Fruit fly (Drosophila melanogaster) whole organism, embryonic: ENCODE measurements around the gene CG15408.

Source experiments
- Atf3 ChIP-seq: fragments of 200-800 bp; sonication (Bioruptor generic); optimal IDR thresholded peaks from 3 replicates; lab custom pipeline; 2016; ENCODE audit warnings: missing biosample characterization, missing genetic modification characterization
- CG11696 ChIP-seq: fragments of 200-800 bp; sonication (Bioruptor generic); IDR thresholded peaks from 2 replicates; pipeline ENCODE4 v1.3.6; 2022; ENCODE audit warnings: missing biosample characterization, missing genetic modification characterization
- CG12391 ChIP-seq: fragments of 200-800 bp; sonication (Bioruptor generic); optimal IDR thresholded peaks from 3 replicates; lab custom pipeline; 2018; ENCODE audit warnings: missing biosample characterization, mild to moderate bottlenecking, missing genetic modification characterization, moderate library complexity
- CG12769 ChIP-seq: fragments of 200-800 bp; sonication (Bioruptor generic); optimal IDR thresholded peaks from 2 replicates; lab custom pipeline; 2019; ENCODE audit warnings: missing biosample characterization, mild to moderate bottlenecking, missing genetic modification characterization, moderate library complexity
- CG16779 ChIP-seq: fragments of 200-800 bp; sonication (Bioruptor generic); IDR thresholded peaks from 2 replicates; pipeline ENCODE4 v1.3.6; 2022; ENCODE audit warnings: missing biosample characterization, missing genetic modification characterization
- CG17328 ChIP-seq: fragments of 200-800 bp; sonication (Bioruptor generic); IDR thresholded peaks from 2 replicates; pipeline ENCODE4 v1.3.6; 2022; ENCODE audit warnings: missing biosample characterization, missing genetic modification characterization
- CG18599 ChIP-seq: fragments of 200-800 bp; sonication (Bioruptor generic); optimal IDR thresholded peaks from 3 replicates; lab custom pipeline; 2017; ENCODE audit warnings: missing biosample characterization, missing genetic modification characterization, mild to moderate bottlenecking, moderate library complexity, missing genetic modification reagents
- CG31441 ChIP-seq: fragments of 200-800 bp; sonication (Bioruptor generic); IDR thresholded peaks from 2 replicates; pipeline ENCODE4 v1.3.6; 2022; ENCODE audit warnings: missing biosample characterization, missing genetic modification characterization
- CG3995 ChIP-seq: fragments of 200-800 bp; sonication (Bioruptor generic); optimal IDR thresholded peaks from 3 replicates; lab custom pipeline; 2016; ENCODE audit warnings: missing biosample characterization, missing genetic modification characterization
- CG6689 ChIP-seq: fragments of 200-800 bp; sonication (Bioruptor generic); IDR thresholded peaks from 2 replicates; pipeline ENCODE4 v1.3.6; 2022; ENCODE audit warnings: missing biosample characterization, missing genetic modification characterization
- CG6813 ChIP-seq: fragments of 200-800 bp; sonication (Bioruptor generic); optimal IDR thresholded peaks from 2 replicates; lab custom pipeline; 2017; ENCODE audit warnings: missing biosample characterization, missing genetic modification characterization, mild to moderate bottlenecking, moderate library complexity, missing genetic modification reagents
- CG7372 ChIP-seq: fragments of 200-800 bp; sonication (Bioruptor generic); IDR thresholded peaks from 2 replicates; pipeline ENCODE4 v1.3.6; 2022; ENCODE audit warnings: missing biosample characterization, missing genetic modification characterization
- CG8290 ChIP-seq, 3 experiments: fragments of 200-800 bp; sonication (Bioruptor generic); optimal IDR thresholded peaks; 2 replicates each; lab custom pipeline; 2016 to 2019; ENCODE audit warnings: missing biosample characterization in 3 of 3, missing genetic modification characterization in 3 of 3, mild to moderate bottlenecking in 2 of 3, moderate library complexity in 1 of 3
- CG9876 ChIP-seq: fragments of 200-800 bp; sonication (Bioruptor generic); optimal IDR thresholded peaks from 2 replicates; lab custom pipeline; 2016; ENCODE audit warnings: missing biosample characterization, missing genetic modification characterization
- Dref ChIP-seq: fragments of 200-800 bp; sonication (Bioruptor generic); IDR thresholded peaks from 2 replicates; pipeline ENCODE4 v1.3.6; 2022; ENCODE audit warnings: missing biosample characterization, missing genetic modification characterization
- Gug ChIP-seq: fragments of 200-800 bp; sonication (Bioruptor generic); IDR thresholded peaks from 4 replicates; pipeline ENCODE4 v1.3.6; 2022; ENCODE audit warnings: missing biosample characterization, missing genetic modification characterization
- Hr51 ChIP-seq, 2 experiments: fragments of 200-800 bp; sonication (Bioruptor generic); optimal IDR thresholded peaks; 2 replicates in 1 of 2; 3 replicates in 1 of 2; lab custom pipeline; 2016 to 2018; ENCODE audit warnings: missing biosample characterization in 2 of 2, missing genetic modification characterization in 2 of 2, mild to moderate bottlenecking in 1 of 2, moderate library complexity in 1 of 2
- Med ChIP-seq: fragments of 200-800 bp; sonication (Bioruptor generic); peaks from one replicate; lab custom pipeline; 2016; ENCODE audit warnings: missing biosample characterization, missing genetic modification characterization, mild to moderate bottlenecking, inconsistent platforms, moderate library complexity
- Meics ChIP-seq: fragments of 200-800 bp; sonication (Bioruptor generic); optimal IDR thresholded peaks from 2 replicates; lab custom pipeline; 2017; ENCODE audit warnings: missing biosample characterization, mild to moderate bottlenecking, missing genetic modification characterization
- Nf-YB ChIP-seq: fragments of 200-800 bp; sonication (Bioruptor generic); optimal IDR thresholded peaks from 3 replicates; lab custom pipeline; 2019; ENCODE audit warnings: missing biosample characterization, mild to moderate bottlenecking, missing genetic modification characterization, moderate library complexity
- Nf-YC ChIP-seq: fragments of 200-800 bp; optimal IDR thresholded peaks from 3 replicates; lab custom pipeline; 2019; ENCODE audit warnings: missing biosample characterization, mild to moderate bottlenecking, missing genetic modification characterization, moderate library complexity
- Pdp1 ChIP-seq, 2 experiments: fragments of 200-800 bp; sonication (Bioruptor generic); optimal IDR thresholded peaks; 3 replicates each; lab custom pipeline; 2016; ENCODE audit warnings: missing biosample characterization in 2 of 2, missing genetic modification characterization in 2 of 2, mild to moderate bottlenecking in 1 of 2, moderate library complexity in 1 of 2
- Ravus ChIP-seq: fragments of 200-800 bp; sonication (Bioruptor generic); IDR thresholded peaks from 2 replicates; pipeline ENCODE4 v1.3.6; 2022; ENCODE audit warnings: missing biosample characterization, missing genetic modification characterization
- chinmo ChIP-seq: fragments of 200-800 bp; sonication (Bioruptor generic); IDR thresholded peaks from 4 replicates; pipeline ENCODE4 v1.3.6; 2022; ENCODE audit warnings: missing biosample characterization, missing genetic modification characterization; ENCODE audit not compliant: partially characterized antibody
- ci ChIP-seq: fragments of 200-800 bp; sonication (Bioruptor generic); IDR thresholded peaks from 3 replicates; pipeline ENCODE4 v1.3.6; 2022; ENCODE audit warnings: missing biosample characterization, missing genetic modification characterization
- cwo ChIP-seq: fragments of 200-800 bp; sonication (Bioruptor generic); optimal IDR thresholded peaks from 3 replicates; lab custom pipeline; 2017; ENCODE audit warnings: missing biosample characterization, missing genetic modification characterization, mild to moderate bottlenecking, moderate library complexity, missing genetic modification reagents
- dm ChIP-seq: fragments of 200-800 bp; sonication (Bioruptor generic); optimal IDR thresholded peaks from 3 replicates; lab custom pipeline; 2016; ENCODE audit warnings: missing biosample characterization, missing genetic modification characterization
- eve ChIP-seq, 2 experiments: fragments of >200 bp; optimal IDR thresholded peaks; 2 replicates each; lab custom pipeline; 2017; ENCODE audit warnings: missing biosample characterization in 2 of 2, missing genetic modification characterization in 2 of 2
- exex ChIP-seq: fragments of 200-800 bp; sonication (Bioruptor generic); optimal IDR thresholded peaks from 4 replicates; lab custom pipeline; 2018; ENCODE audit warnings: missing biosample characterization, mild to moderate bottlenecking, missing genetic modification characterization, moderate library complexity
- grau ChIP-seq: fragments of 200-800 bp; optimal IDR thresholded peaks from 3 replicates; lab custom pipeline; 2019; ENCODE audit warnings: missing biosample characterization, mild to moderate bottlenecking, missing genetic modification characterization, moderate library complexity
- hth ChIP-seq: fragments of >200 bp; optimal IDR thresholded peaks from 2 replicates; lab custom pipeline; 2017; ENCODE audit warnings: inconsistent platforms
- jigr1 ChIP-seq: fragments of 200-800 bp; sonication (Bioruptor generic); IDR thresholded peaks from 3 replicates; pipeline ENCODE4 v1.3.6; 2022; ENCODE audit warnings: missing biosample characterization, missing genetic modification characterization
- lab ChIP-seq: fragments of 200-800 bp; sonication (Bioruptor generic); optimal IDR thresholded peaks from 3 replicates; lab custom pipeline; 2017; ENCODE audit warnings: missing biosample characterization, missing genetic modification characterization, mild to moderate bottlenecking, moderate library complexity, missing genetic modification reagents
- lmd ChIP-seq: fragments of 200-800 bp; sonication (Bioruptor generic); IDR thresholded peaks from 2 replicates; pipeline ENCODE4 v1.3.6; 2022; ENCODE audit warnings: missing biosample characterization, missing genetic modification characterization
- mirr ChIP-seq: fragments of 200-800 bp; sonication (Bioruptor generic); optimal IDR thresholded peaks from 3 replicates; lab custom pipeline; 2018; ENCODE audit warnings: missing biosample characterization, mild to moderate bottlenecking, missing genetic modification characterization
- nom ChIP-seq: fragments of 200-800 bp; sonication (Bioruptor generic); optimal IDR thresholded peaks from 2 replicates; lab custom pipeline; 2017; ENCODE audit warnings: missing biosample characterization, missing genetic modification characterization, mild to moderate bottlenecking, moderate library complexity, missing genetic modification reagents
- odd ChIP-seq: fragments of 200-800 bp; sonication (Bioruptor generic); optimal IDR thresholded peaks from 2 replicates; lab custom pipeline; 2017; ENCODE audit warnings: missing biosample characterization, mild to moderate bottlenecking, missing genetic modification characterization
- salm ChIP-seq: fragments of 200-800 bp; sonication (Bioruptor generic); optimal IDR thresholded peaks from 2 replicates; lab custom pipeline; 2018; ENCODE audit warnings: missing biosample characterization, mild to moderate bottlenecking, missing genetic modification characterization
- schlank ChIP-seq: fragments of 200-800 bp; sonication (Bioruptor generic); optimal IDR thresholded peaks from 2 replicates; lab custom pipeline; 2018; ENCODE audit warnings: missing biosample characterization, mild to moderate bottlenecking, missing genetic modification characterization
- sens ChIP-seq: fragments of 200-800 bp; sonication (Bioruptor generic); peaks from one replicate; lab custom pipeline; 2016; ENCODE audit warnings: missing biosample characterization, missing genetic modification characterization
- sug ChIP-seq: fragments of 200-800 bp; optimal IDR thresholded peaks from 2 replicates; lab custom pipeline; 2019; ENCODE audit warnings: missing biosample characterization, mild to moderate bottlenecking, missing genetic modification characterization, moderate library complexity

Gene CG15408

dm6 chr2L:3298065-3298469 lies 34.5 kb upstream of the CG15408 start (continued):
- no peak for TF ChIP-seq hth (lab: Kevin White, UChicago)
- peak; percentile 1 for TF ChIP-seq CG6813 (GFP tag; lab: Kevin White, UChicago)
- peak; percentile 0 for TF ChIP-seq CG18599 (GFP tag; lab: Kevin White, UChicago)
- TF ChIP-seq CG3995 (GFP tag; lab: Kevin White, UChicago): no peak
- 0 out of 4 replicates have a peak, but pooled peaks have one; percentile 58 for TF ChIP-seq chinmo (GFP tag; lab: Robert Waterston, UW)
- TF ChIP-seq, all 482 proteins: peak for 18

dm6 chr2L:3299142-3299541 lies 33.5 kb upstream of the CG15408 start:
- TF ChIP-seq Pdp1 (GFP tag; optimal IDR thresholded peaks at IDR 0.05; lab: Kevin White, UChicago): peak in 1 of 2 experiments; percentile 15
- TF ChIP-seq CG7372: no peak
- TF ChIP-seq CG12769 (tag; lab: Kevin White, UChicago): peak; percentile 14
- TF ChIP-seq CG16779 (GFP tag; lab: Robert Waterston, UW): no peak
- TF ChIP-seq Meics (GFP tag; lab: Kevin White, UChicago): no peak
- peak; percentile 10 for TF ChIP-seq cwo
- no peak for TF ChIP-seq Gug (GFP tag; lab: Robert Waterston, UW)
- TF ChIP-seq dm (GFP tag; lab: Kevin White, UChicago): no peak
- TF ChIP-seq sug: peak; percentile 11
- peak; percentile 5 for TF ChIP-seq lab (GFP tag; lab: Kevin White, UChicago)
- 0 out of 3 replicates have a peak, but pooled peaks have one; percentile 19 for TF ChIP-seq ci (GFP tag; lab: Robert Waterston, UW)
- no peak for TF ChIP-seq CG17328 (GFP tag; lab: Robert Waterston, UW)
- TF ChIP-seq exex (tag; lab: Kevin White, UChicago): peak; percentile 75
- TF ChIP-seq jigr1 (GFP tag; lab: Robert Waterston, UW): no peak
- TF ChIP-seq odd (GFP tag; lab: Kevin White, UChicago): no peak
- peak; percentile 27 for TF ChIP-seq salm (tag; lab: Kevin White, UChicago)
- TF ChIP-seq mirr (GFP tag; lab: Kevin White, UChicago): peak; percentile 81
- no peak for TF ChIP-seq lmd (GFP tag; lab: Robert Waterston, UW)

dm6 chr2L:3299803-3300202 lies 32.8 kb upstream of the CG15408 start:
- 0 out of 4 replicates have a peak, but pooled peaks have one; percentile 48 for TF ChIP-seq chinmo (GFP tag; lab: Robert Waterston, UW)
- TF ChIP-seq Nf-YC: peak; percentile 68
- no peak for TF ChIP-seq CG31441 (GFP tag; lab: Robert Waterston, UW)
- TF ChIP-seq Med (GFP tag; lab: Kevin White, UChicago): peak; percentile 36
- no peak for TF ChIP-seq Dref (GFP tag; lab: Robert Waterston, UW)
- TF ChIP-seq CG8290 (GFP tag; optimal IDR thresholded peaks at IDR 0.05; lab: Kevin White, UChicago): no peak
- no peak for TF ChIP-seq CG8290 (tag; optimal IDR thresholded peaks at IDR 0.05; lab: Kevin White, UChicago)
- TF ChIP-seq Ravus: no peak
- no peak for TF ChIP-seq schlank (tag; lab: Kevin White, UChicago)
- TF ChIP-seq CG6689 (GFP tag; lab: Robert Waterston, UW): no peak
- no peak for TF ChIP-seq Hr51 (GFP tag; optimal IDR thresholded peaks at IDR 0.05; lab: Kevin White, UChicago)
- TF ChIP-seq CG12391 (tag; lab: Kevin White, UChicago): no peak
- peak; percentile 38 for TF ChIP-seq sens (GFP tag; lab: Kevin White, UChicago)
- TF ChIP-seq CG9876 (GFP tag; lab: Kevin White, UChicago): no peak
- TF ChIP-seq eve (GFP tag; optimal IDR thresholded peaks at IDR 0.05; lab: Kevin White, UChicago): no peak
- peak; percentile 26 for TF ChIP-seq nom (GFP tag; lab: Kevin White, UChicago)
- peak; percentile 62 for TF ChIP-seq grau
- TF ChIP-seq Nf-YB: peak; percentile 49
- TF ChIP-seq Atf3 (GFP tag; lab: Kevin White, UChicago): no peak
- TF ChIP-seq CG11696: peak; percentile 58
